Fruit fly (Drosophila melanogaster) whole organism, embryonic: ENCODE results near the gene grsm.

ENCODE experiments used
- Abd-B ChIP-seq: fragments of 200-800 bp; sonication (Bioruptor generic); optimal IDR thresholded peaks from 2 replicates; lab custom pipeline; 2018; ENCODE audit warnings: missing biosample characterization, mild to moderate bottlenecking, missing genetic modification characterization, moderate library complexity
- Bteb2 ChIP-seq: fragments of 200-800 bp; sonication (Bioruptor generic); optimal IDR thresholded peaks from 2 replicates; lab custom pipeline; 2016; ENCODE audit warnings: missing biosample characterization, missing genetic modification characterization
- CG10654 ChIP-seq: fragments of 200-800 bp; sonication (Bioruptor generic); optimal IDR thresholded peaks from 2 replicates; lab custom pipeline; 2016; ENCODE audit warnings: missing biosample characterization, missing genetic modification characterization
- CG11456 ChIP-seq: fragments of 200-800 bp; sonication (Bioruptor generic); IDR thresholded peaks from 3 replicates; pipeline ENCODE4 v1.3.6; 2022; ENCODE audit warnings: missing biosample characterization, missing genetic modification characterization
- CG11560 ChIP-seq: fragments of 200-800 bp; sonication (Bioruptor generic); IDR thresholded peaks from 3 replicates; pipeline ENCODE4 v1.3.6; 2022; ENCODE audit warnings: missing biosample characterization, missing genetic modification characterization
- CG12104 ChIP-seq: fragments of 200-800 bp; sonication (Bioruptor generic); optimal IDR thresholded peaks from 3 replicates; lab custom pipeline; 2016; ENCODE audit warnings: missing biosample characterization, missing genetic modification characterization
- CG14860 ChIP-seq: fragments of 200-800 bp; sonication (Bioruptor generic); IDR thresholded peaks from 3 replicates; pipeline ENCODE4 v1.3.6; 2022; ENCODE audit warnings: missing biosample characterization, missing genetic modification characterization; ENCODE audit not compliant: partially characterized antibody
- CG17385 ChIP-seq: fragments of 200-800 bp; sonication (Bioruptor generic); optimal IDR thresholded peaks from 3 replicates; lab custom pipeline; 2018; ENCODE audit warnings: missing biosample characterization, mild to moderate bottlenecking, missing genetic modification characterization
- CG17568 ChIP-seq: fragments of 200-800 bp; sonication (Bioruptor generic); optimal IDR thresholded peaks from 2 replicates; lab custom pipeline; 2018; ENCODE audit warnings: missing biosample characterization, mild to moderate bottlenecking, missing genetic modification characterization, moderate library complexity
- CG1792 ChIP-seq: fragments of 200-800 bp; sonication (Bioruptor generic); optimal IDR thresholded peaks from 2 replicates; lab custom pipeline; 2016; ENCODE audit warnings: missing biosample characterization, missing genetic modification characterization
- CG18599 ChIP-seq: fragments of 200-800 bp; sonication (Bioruptor generic); optimal IDR thresholded peaks from 3 replicates; lab custom pipeline; 2017; ENCODE audit warnings: missing biosample characterization, missing genetic modification characterization, mild to moderate bottlenecking, moderate library complexity, missing genetic modification reagents
- CG2202 ChIP-seq: fragments of 200-800 bp; sonication (Bioruptor generic); optimal IDR thresholded peaks from 2 replicates; lab custom pipeline; 2018; ENCODE audit warnings: missing biosample characterization, mild to moderate bottlenecking, missing genetic modification characterization
- CG2889 ChIP-seq: fragments of 200-800 bp; sonication (Bioruptor generic); IDR thresholded peaks from 3 replicates; pipeline ENCODE4 v1.3.6; 2022; ENCODE audit warnings: missing biosample characterization, missing genetic modification characterization
- CG4404 ChIP-seq: fragments of 200-800 bp; sonication (Bioruptor generic); IDR thresholded peaks from 2 replicates; pipeline ENCODE4 v1.3.6; 2022; ENCODE audit warnings: missing biosample characterization, missing genetic modification characterization
- CG6813 ChIP-seq: fragments of 200-800 bp; sonication (Bioruptor generic); optimal IDR thresholded peaks from 2 replicates; lab custom pipeline; 2017; ENCODE audit warnings: missing biosample characterization, missing genetic modification characterization, mild to moderate bottlenecking, moderate library complexity, missing genetic modification reagents
- CG7271 ChIP-seq: fragments of 200-800 bp; sonication (Bioruptor generic); optimal IDR thresholded peaks from 2 replicates; lab custom pipeline; 2018; ENCODE audit warnings: missing biosample characterization, mild to moderate bottlenecking, missing genetic modification characterization, moderate library complexity
- CG7786 ChIP-seq: fragments of 200-800 bp; sonication (Bioruptor generic); optimal IDR thresholded peaks from 2 replicates; lab custom pipeline; 2016; ENCODE audit warnings: missing biosample characterization, missing genetic modification characterization
- CG8290 ChIP-seq, 3 experiments: fragments of 200-800 bp; sonication (Bioruptor generic); optimal IDR thresholded peaks; 2 replicates each; lab custom pipeline; 2016 to 2019; ENCODE audit warnings: missing biosample characterization in 3 of 3, missing genetic modification characterization in 3 of 3, mild to moderate bottlenecking in 2 of 3, moderate library complexity in 1 of 3
- CG9876 ChIP-seq: fragments of 200-800 bp; sonication (Bioruptor generic); optimal IDR thresholded peaks from 2 replicates; lab custom pipeline; 2016; ENCODE audit warnings: missing biosample characterization, missing genetic modification characterization
- CTCF ChIP-seq: fragments of 200-800 bp; sonication (Bioruptor generic); optimal IDR thresholded peaks from 2 replicates; lab custom pipeline; 2017; ENCODE audit warnings: missing biosample characterization, mild to moderate bottlenecking, missing genetic modification characterization, moderate library complexity
- Dek ChIP-seq: fragments of 200-800 bp; sonication (Bioruptor generic); optimal IDR thresholded peaks from 3 replicates; lab custom pipeline; 2019; ENCODE audit warnings: missing biosample characterization, mild to moderate bottlenecking, missing genetic modification characterization, moderate library complexity
- Dp ChIP-seq: fragments of 200-800 bp; sonication (Bioruptor generic); optimal IDR thresholded peaks from 2 replicates; lab custom pipeline; 2018; ENCODE audit warnings: missing biosample characterization, mild to moderate bottlenecking, missing genetic modification characterization, moderate library complexity
- Eip74EF ChIP-seq, 2 experiments: fragments of 200-800 bp in 1 of 2; fragments of >200 bp in 1 of 2; sonication (Bioruptor generic) in 1 of 2; optimal IDR thresholded peaks; 2 replicates each; lab custom pipeline; 2017 to 2019; ENCODE audit warnings: missing biosample characterization in 2 of 2, missing genetic modification characterization in 2 of 2, mild to moderate bottlenecking in 1 of 2, moderate library complexity in 1 of 2
- Hr3 ChIP-seq: fragments of 200-800 bp; sonication (Bioruptor generic); optimal IDR thresholded peaks from 3 replicates; lab custom pipeline; 2016; ENCODE audit warnings: missing biosample characterization, missing genetic modification characterization
- Hr51 ChIP-seq, 2 experiments: fragments of 200-800 bp; sonication (Bioruptor generic); optimal IDR thresholded peaks; 2 replicates in 1 of 2; 3 replicates in 1 of 2; lab custom pipeline; 2016 to 2018; ENCODE audit warnings: missing biosample characterization in 2 of 2, missing genetic modification characterization in 2 of 2, mild to moderate bottlenecking in 1 of 2, moderate library complexity in 1 of 2
- Lpt ChIP-seq: fragments of >200 bp; optimal IDR thresholded peaks from 2 replicates; lab custom pipeline; 2018; ENCODE audit warnings: missing biosample characterization, missing genetic modification characterization
- NC2β ChIP-seq: fragments of 200-800 bp; sonication (Bioruptor generic); optimal IDR thresholded peaks from 2 replicates; lab custom pipeline; 2016; ENCODE audit warnings: missing biosample characterization, missing genetic modification characterization
- NFAT ChIP-seq: fragments of 200-800 bp; sonication (Bioruptor generic); IDR thresholded peaks from 2 replicates; pipeline ENCODE4 v1.3.6; 2022; ENCODE audit warnings: missing biosample characterization, missing genetic modification characterization
- NfI ChIP-seq: fragments of 200-800 bp; sonication (Bioruptor generic); optimal IDR thresholded peaks from 3 replicates; lab custom pipeline; 2018; ENCODE audit warnings: missing biosample characterization, mild to moderate bottlenecking, missing genetic modification characterization, moderate library complexity
- YL-1 ChIP-seq: fragments of 200-800 bp; sonication (Bioruptor generic); optimal IDR thresholded peaks from 3 replicates; lab custom pipeline; 2017; ENCODE audit warnings: missing biosample characterization, mild to moderate bottlenecking, missing genetic modification characterization
- cato ChIP-seq: fragments of 200-800 bp; sonication (Bioruptor generic); optimal IDR thresholded peaks from 2 replicates; lab custom pipeline; 2016; ENCODE audit warnings: missing biosample characterization, missing genetic modification characterization, borderline replicate concordance
- crc ChIP-seq: fragments of 200-800 bp; sonication (Bioruptor generic); optimal IDR thresholded peaks from 2 replicates; lab custom pipeline; 2016; ENCODE audit warnings: missing biosample characterization, missing genetic modification characterization
- fd3F ChIP-seq: fragments of 200-800 bp; sonication (Bioruptor generic); optimal IDR thresholded peaks from 2 replicates; lab custom pipeline; 2018; ENCODE audit warnings: missing biosample characterization, mild to moderate bottlenecking, missing genetic modification characterization, moderate library complexity
- gem ChIP-seq: fragments of 200-800 bp; sonication (Bioruptor generic); optimal IDR thresholded peaks from 2 replicates; lab custom pipeline; 2019; ENCODE audit warnings: missing biosample characterization, mild to moderate bottlenecking, missing genetic modification characterization, moderate library complexity
- gro ChIP-seq: fragments of 200-800 bp; sonication (Bioruptor generic); optimal IDR thresholded peaks from 2 replicates; lab custom pipeline; 2016; ENCODE audit warnings: missing biosample characterization, missing genetic modification characterization
- gt ChIP-seq: fragments of 200-800 bp; sonication (Bioruptor generic); IDR thresholded peaks from 2 replicates; pipeline ENCODE4 v1.3.6; 2022; ENCODE audit warnings: missing biosample characterization, missing genetic modification characterization
- hb ChIP-seq: fragments of 200-800 bp; sonication (Bioruptor generic); IDR thresholded peaks from 3 replicates; pipeline ENCODE4 v1.3.6; 2022; ENCODE audit warnings: missing biosample characterization, missing genetic modification characterization; ENCODE audit not compliant: partially characterized antibody
- hth ChIP-seq: fragments of >200 bp; optimal IDR thresholded peaks from 2 replicates; lab custom pipeline; 2017; ENCODE audit warnings: inconsistent platforms
- inv ChIP-seq: fragments of 200-800 bp; sonication (Bioruptor generic); IDR thresholded peaks from 2 replicates; pipeline ENCODE4 v1.3.6; 2022; ENCODE audit warnings: missing biosample characterization, missing genetic modification characterization; ENCODE audit not compliant: partially characterized antibody
- lbe ChIP-seq: fragments of 200-800 bp; sonication (Bioruptor generic); optimal IDR thresholded peaks from 2 replicates; lab custom pipeline; 2016; ENCODE audit warnings: missing biosample characterization, mild to moderate bottlenecking, missing genetic modification characterization
- lilli ChIP-seq: fragments of 200-800 bp; sonication (Bioruptor generic); optimal IDR thresholded peaks from 3 replicates; lab custom pipeline; 2016; ENCODE audit warnings: missing biosample characterization, missing genetic modification characterization
- nau ChIP-seq: fragments of 200-800 bp; sonication (Bioruptor generic); optimal IDR thresholded peaks from 3 replicates; lab custom pipeline; 2017; ENCODE audit warnings: missing biosample characterization, mild to moderate bottlenecking, missing genetic modification characterization, missing genetic modification reagents
- phol ChIP-seq: fragments of 200-800 bp; sonication (Bioruptor generic); optimal IDR thresholded peaks from 3 replicates; lab custom pipeline; 2018; ENCODE audit warnings: missing biosample characterization, mild to moderate bottlenecking, missing genetic modification characterization, moderate library complexity
- pum ChIP-seq: fragments of 200-800 bp; sonication (Bioruptor generic); optimal IDR thresholded peaks from 2 replicates; lab custom pipeline; 2016; ENCODE audit warnings: missing biosample characterization, missing genetic modification characterization
- sd ChIP-seq: fragments of 200-800 bp; sonication (Bioruptor generic); optimal IDR thresholded peaks from 3 replicates; lab custom pipeline; 2018; ENCODE audit warnings: missing biosample characterization, mild to moderate bottlenecking, missing genetic modification characterization, moderate library complexity
- trem ChIP-seq: fragments of 200-800 bp; optimal IDR thresholded peaks from 3 replicates; lab custom pipeline; 2019; ENCODE audit warnings: missing biosample characterization, mild to moderate bottlenecking, missing genetic modification characterization, moderate library complexity
- trh ChIP-seq: fragments of 200-800 bp; sonication (Bioruptor generic); optimal IDR thresholded peaks from 2 replicates; lab custom pipeline; 2016; ENCODE audit warnings: missing biosample characterization, missing genetic modification characterization
- usp ChIP-seq: fragments of >200 bp; optimal IDR thresholded peaks from 2 replicates; lab custom pipeline; 2017; ENCODE audit warnings: missing biosample characterization, missing genetic modification characterization
- vnd ChIP-seq: fragments of 200-800 bp; sonication (Bioruptor generic); IDR thresholded peaks from 3 replicates; pipeline ENCODE4 v1.3.6; 2022; ENCODE audit warnings: missing biosample characterization, missing genetic modification characterization; ENCODE audit not compliant: partially characterized antibody
- yki ChIP-seq: fragments of >200 bp; optimal IDR thresholded peaks from 3 replicates; lab custom pipeline; 2018

Gene grsm

DNA sequence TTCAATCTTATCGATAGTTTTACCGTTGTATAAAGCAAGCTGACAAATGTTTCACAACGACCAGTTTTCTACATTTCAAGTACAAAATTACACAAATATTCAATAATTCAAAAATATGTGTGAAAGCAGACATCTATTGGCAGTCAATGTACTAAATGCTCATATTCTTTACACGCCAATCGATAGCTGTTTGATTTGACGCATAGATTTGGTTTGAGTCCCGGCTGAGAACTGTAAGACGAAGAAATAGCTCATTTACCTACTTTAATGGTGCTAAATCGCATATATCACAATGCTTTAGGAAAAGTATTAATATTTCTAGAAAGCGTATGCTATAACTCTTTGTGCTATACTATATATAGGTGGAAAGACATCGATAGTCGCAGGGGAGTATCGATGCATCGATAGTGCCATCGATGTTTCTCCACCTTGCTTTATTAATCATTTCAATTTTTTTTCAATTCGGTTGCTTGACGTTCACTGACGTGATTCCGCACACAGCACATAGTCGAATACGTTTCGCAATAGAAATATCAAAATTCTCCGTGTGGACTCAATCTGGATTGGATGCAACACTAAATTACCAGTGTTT is 13.2 kb upstream of the grsm start, which contains the start of gene Paip2 (continued):
- TF ChIP-seq trem (tag; lab: Kevin White, UChicago) (peak; percentile 75), sd (tag; lab: Kevin White, UChicago) (peak; percentile 71), CG1792 (GFP tag; lab: Kevin White, UChicago) (peak; percentile 3), CG12104 (peak; percentile 34), usp (no peak), CG10654 (no peak), crc (no peak), CG2889 (GFP tag; lab: Robert Waterston, UW) (no peak), gt (no peak), fd3F (GFP tag; lab: Kevin White, UChicago) (no peak), cato (GFP tag; lab: Kevin White, UChicago) (no peak), CG6813 (no peak), YL-1 (peak; percentile 73), Hr3 (GFP tag; lab: Kevin White, UChicago) (peak; percentile 8), NC2β (GFP tag; lab: Kevin White, UChicago) (no peak), CG7786 (GFP tag; lab: Kevin White, UChicago) (peak; percentile 9), hth (lab: Kevin White, UChicago) (no peak), Bteb2 (no peak), lilli (GFP tag; lab: Kevin White, UChicago) (no peak), phol (tag; lab: Kevin White, UChicago) (peak; percentile 64), CG11560 (tag; lab: Robert Waterston, UW) (peak; percentile 61; the same call in 2 of the 3 replicates), CG18599 (GFP tag; lab: Kevin White, UChicago) (no peak), inv (peak; percentile 98), CG9876 (GFP tag; lab: Kevin White, UChicago) (no peak), NFAT (GFP tag; lab: Robert Waterston, UW) (no peak), CG11456 (GFP tag; lab: Robert Waterston, UW) (no peak), CG8290 (GFP tag; optimal IDR thresholded peaks at IDR 0.05; lab: Kevin White, UChicago) (no peak), CG8290 (tag; optimal IDR thresholded peaks at IDR 0.05; lab: Kevin White, UChicago) (peak in 1 of 2 experiments; percentile 38), CTCF (peak; percentile 91), hb (GFP tag; lab: Robert Waterston, UW) (peak; percentile 98), gro (no peak), CG14860 (GFP tag; lab: Robert Waterston, UW) (peak; percentile 99), Dp (GFP tag; lab: Kevin White, UChicago) (peak; percentile 91), yki (lab: Kevin White, UChicago) (no peak), Abd-B (peak; percentile 74), CG17568 (GFP tag; lab: Kevin White, UChicago) (no peak), pum (GFP tag; lab: Kevin White, UChicago) (no peak), Dek (tag; lab: Kevin White, UChicago) (peak; percentile 19), NfI (GFP tag; lab: Kevin White, UChicago) (peak; percentile 5), nau (GFP tag; lab: Kevin White, UChicago) (no peak), CG2202 (tag; lab: Kevin White, UChicago) (no peak), Hr51 (GFP tag; optimal IDR thresholded peaks at IDR 0.05; lab: Kevin White, UChicago) (peak in 1 of 2 experiments; percentile 1), CG4404 (GFP tag; lab: Robert Waterston, UW) (no peak), Lpt (GFP tag; lab: Kevin White, UChicago) (no peak), vnd (GFP tag; lab: Robert Waterston, UW) (peak; percentile 98), trh (GFP tag; lab: Kevin White, UChicago) (no peak), gem (tag; lab: Kevin White, UChicago) (peak; percentile 25), CG7271 (no peak), Eip74EF (GFP tag; optimal IDR thresholded peaks at IDR 0.05; lab: Kevin White, UChicago) (no peak), lbe (peak; percentile 16), CG17385 (GFP tag; lab: Kevin White, UChicago) (no peak)
